Fruit fly (Drosophila melanogaster): Measurements from ENCODE around the gene sw.

Gene sw

dm6 chrX:20256849-20257590 is 20.8 kb upstream of the sw start, which contains the start of gene CG17065 (continued):
- TF ChIP-seq CG13287 (GFP tag; IDR thresholded peaks at IDR 0.05; ENCODE audit: partially characterized antibody) (0 out of 2 replicates have a peak, but pooled peaks have one; percentile 35), CG32532 (GFP tag; IDR thresholded peaks at IDR 0.05) (0 out of 2 replicates have a peak, but pooled peaks have one; percentile 32), inv (GFP tag; IDR thresholded peaks at IDR 0.05; ENCODE audit: partially characterized antibody) (0 out of 2 replicates have a peak, but pooled peaks have one; percentile 30), D19B (GFP tag; optimal IDR thresholded peaks at IDR 0.05) (peak; percentile 25), bab2 (GFP tag; optimal IDR thresholded peaks at IDR 0.05) (peak; percentile 35), pho (GFP tag; optimal IDR thresholded peaks at IDR 0.05) (peak; percentile 34), sqz (GFP tag; optimal IDR thresholded peaks at IDR 0.05) (no peak), Mad (GFP tag; optimal IDR thresholded peaks at IDR 0.05) (peak; percentile 32), mam (GFP tag; optimal IDR thresholded peaks at IDR 0.05) (peak; percentile 46), Antp (GFP tag; optimal IDR thresholded peaks at IDR 0.05) (peak; percentile 40), Adf1 (GFP tag; IDR thresholded peaks at IDR 0.05) (no peak; the same call in 1 of the 2 replicates), gt (GFP tag; IDR thresholded peaks at IDR 0.05) (no peak), Fer3 (tag; optimal IDR thresholded peaks at IDR 0.05) (peak; percentile 22), vvl (GFP tag; IDR thresholded peaks at IDR 0.05) (peak; percentile 14; the same call in 1 of the 2 replicates), Fer1 (GFP tag; optimal IDR thresholded peaks at IDR 0.05) (no peak), CG4820 (GFP tag; optimal IDR thresholded peaks at IDR 0.05) (peak; percentile 21), Trl (optimal IDR thresholded peaks at IDR 0.05) (no peak), Trl (GFP tag; optimal IDR thresholded peaks at IDR 0.05) (peak; percentile 8), CG9437 (GFP tag; optimal IDR thresholded peaks at IDR 0.05) (peak; percentile 27), gro (GFP tag; optimal IDR thresholded peaks at IDR 0.05) (peak; percentile 29), CG6765 (GFP tag; optimal IDR thresholded peaks at IDR 0.05) (no peak), da (GFP tag; optimal IDR thresholded peaks at IDR 0.05) (no peak), HLHmδ (GFP tag; optimal IDR thresholded peaks at IDR 0.05) (no peak), CG8290 (GFP tag; optimal IDR thresholded peaks at IDR 0.05) (peak; percentile 5), CG8290 (tag; optimal IDR thresholded peaks at IDR 0.05) (peak in 1 of 2 experiments; percentile 70), chn (GFP tag; optimal IDR thresholded peaks at IDR 0.05) (peak; percentile 49), Abd-B (GFP tag; optimal IDR thresholded peaks at IDR 0.05) (peak; percentile 22), CG10209 (GFP tag; optimal IDR thresholded peaks at IDR 0.05) (peak; percentile 15), CG9215 (GFP tag; IDR thresholded peaks at IDR 0.05) (peak; percentile 26; the same call in 1 of the 2 replicates), Rfx (GFP tag; IDR thresholded peaks at IDR 0.05) (peak; percentile 68), CG4617 (GFP tag; optimal IDR thresholded peaks at IDR 0.05; ENCODE audit: borderline replicate concordance) (peak; percentile 39), CG18011 (GFP tag; optimal IDR thresholded peaks at IDR 0.05) (peak; percentile 97), pnt (GFP tag; optimal IDR thresholded peaks at IDR 0.05) (peak; percentile 6), dmrt11E (tag; optimal IDR thresholded peaks at IDR 0.05) (peak; percentile 15), Dref (GFP tag; IDR thresholded peaks at IDR 0.05) (peak; percentile 93), Lhr (GFP tag; optimal IDR thresholded peaks at IDR 0.05) (peak; percentile 17), tin (GFP tag; optimal IDR thresholded peaks at IDR 0.05) (peak; percentile 4), HLH54F (GFP tag; optimal IDR thresholded peaks at IDR 0.05) (peak; percentile 35), HmgZ (tag; optimal IDR thresholded peaks at IDR 0.05) (peak; percentile 43), CG33557 (GFP tag; optimal IDR thresholded peaks at IDR 0.05) (no peak), emc (GFP tag; optimal IDR thresholded peaks at IDR 0.05) (peak; percentile 21), Neu2 (GFP tag; optimal IDR thresholded peaks at IDR 0.05; ENCODE audit: borderline replicate concordance) (peak; percentile 11), CG7839 (tag; optimal IDR thresholded peaks at IDR 0.05) (peak; percentile 31), NK7.1 (GFP tag; optimal IDR thresholded peaks at IDR 0.05) (peak; percentile 9), CG12659 (GFP tag; optimal IDR thresholded peaks at IDR 0.05) (peak; percentile 41), CG34224 (GFP tag; IDR thresholded peaks at IDR 0.05; ENCODE audit: partially characterized antibody) (peak; percentile 16; the same call in 1 of the 3 replicates), otp (GFP tag; IDR thresholded peaks at IDR 0.05) (0 out of 3 replicates have a peak, but pooled peaks have one; percentile 24), crol (GFP tag; IDR thresholded peaks at IDR 0.05) (peak; percentile 60), ken (GFP tag; IDR thresholded peaks at IDR 0.05) (0 out of 3 replicates have a peak, but pooled peaks have one; percentile 10)

Data from whole organism, embryonic.